Worm (Caenorhabditis elegans) whole organism, mixed stage, embryonic: ENCODE data around the gene srh-167.
"Not testable (repeated sequence)": the region's sequence is repeated elsewhere in the genome, so short reads cannot be mapped to it uniquely, and the experiment has no call there.

Source experiments
- M03D4.4 ChIP-seq: sonication (generic microtip); optimal IDR thresholded peaks from 2 replicates; lab custom pipeline; 2017; ENCODE audit warnings: mild to moderate bottlenecking, missing genetic modification characterization, missing compliant biosample characterization
- bed-3 ChIP-seq: fragments of 200-800 bp; sonication (Bioruptor generic); optimal IDR thresholded peaks from 3 replicates; lab custom pipeline; 2018; ENCODE audit warnings: mild to moderate bottlenecking, missing genetic modification characterization, moderate library complexity, missing compliant biosample characterization
- blmp-1 ChIP-seq: fragments of 150-350 bp; optimal IDR thresholded peaks from 2 replicates; lab custom pipeline; 2014; ENCODE audit warnings: missing biosample characterization, missing genetic modification characterization
- ceh-39 ChIP-seq: fragments of 150-350 bp; optimal IDR thresholded peaks from 2 replicates; lab custom pipeline; 2014; ENCODE audit warnings: missing biosample characterization, missing genetic modification characterization
- ceh-43 ChIP-seq: fragments of 200-800 bp; sonication (Bioruptor generic); optimal IDR thresholded peaks from 2 replicates; lab custom pipeline; 2018; ENCODE audit warnings: mild to moderate bottlenecking, missing genetic modification characterization, moderate library complexity, missing compliant biosample characterization
- ceh-83 ChIP-seq: fragments of 200-800 bp; sonication (Bioruptor generic); optimal IDR thresholded peaks from 2 replicates; lab custom pipeline; 2018; ENCODE audit warnings: mild to moderate bottlenecking, missing genetic modification characterization, missing compliant biosample characterization
- ces-1 ChIP-seq: fragments of 150-350 bp; optimal IDR thresholded peaks from 2 replicates; lab custom pipeline; 2014; ENCODE audit warnings: missing biosample characterization, missing genetic modification reagents, missing genetic modification characterization
- cnd-1 ChIP-seq: fragments of 200-800 bp; sonication (Bioruptor generic); optimal IDR thresholded peaks from 2 replicates; lab custom pipeline; 2018; ENCODE audit warnings: mild to moderate bottlenecking, missing genetic modification characterization, missing compliant biosample characterization
- elt-3 ChIP-seq: fragments of 150-350 bp; optimal IDR thresholded peaks from 2 replicates; lab custom pipeline; 2014; ENCODE audit warnings: missing biosample characterization, missing genetic modification characterization
- flh-1 ChIP-seq: fragments of 200-800 bp; sonication (Bioruptor generic); optimal IDR thresholded peaks from 2 replicates; lab custom pipeline; 2018; ENCODE audit warnings: mild to moderate bottlenecking, missing genetic modification characterization, moderate library complexity, missing compliant biosample characterization
- ham-2 ChIP-seq: fragments of 200-800 bp; sonication (Bioruptor generic); optimal IDR thresholded peaks from 2 replicates; lab custom pipeline; 2018; ENCODE audit warnings: mild to moderate bottlenecking, missing genetic modification characterization, missing compliant biosample characterization
- hlh-1 ChIP-seq: fragments of 150-350 bp; optimal IDR thresholded peaks from 2 replicates; lab custom pipeline; 2014; ENCODE audit warnings: missing biosample characterization, missing genetic modification reagents, missing genetic modification characterization
- lin-13 ChIP-seq: fragments of 150-350 bp; optimal IDR thresholded peaks from 2 replicates; lab custom pipeline; 2014; ENCODE audit warnings: missing biosample characterization, missing genetic modification characterization
- lin-32 ChIP-seq: fragments of 200-800 bp; sonication (Bioruptor generic); optimal IDR thresholded peaks from 2 replicates; lab custom pipeline; 2018; ENCODE audit warnings: mild to moderate bottlenecking, missing genetic modification characterization, missing compliant biosample characterization
- lsy-2 ChIP-seq: fragments of 150-350 bp; optimal IDR thresholded peaks from 2 replicates; lab custom pipeline; 2014; ENCODE audit warnings: missing biosample characterization, missing genetic modification characterization
- mab-5 ChIP-seq: fragments of 150-350 bp; optimal IDR thresholded peaks from 2 replicates; lab custom pipeline; 2014; ENCODE audit warnings: missing biosample characterization, missing genetic modification characterization
- mep-1 ChIP-seq: fragments of 150-350 bp; optimal IDR thresholded peaks from 2 replicates; lab custom pipeline; 2017; ENCODE audit warnings: missing biosample characterization, missing genetic modification reagents, missing genetic modification characterization, inconsistent platforms
- mls-2 ChIP-seq: sonication (generic microtip); optimal IDR thresholded peaks from 2 replicates; lab custom pipeline; 2016; ENCODE audit warnings: mild to moderate bottlenecking, missing genetic modification characterization, moderate library complexity, missing compliant biosample characterization
- nhr-12 ChIP-seq: fragments of 150-350 bp; optimal IDR thresholded peaks from 2 replicates; lab custom pipeline; 2014; ENCODE audit warnings: missing biosample characterization, missing genetic modification characterization
- nhr-2 ChIP-seq: fragments of 150-350 bp; optimal IDR thresholded peaks from 2 replicates; lab custom pipeline; 2014; ENCODE audit warnings: missing biosample characterization, missing genetic modification characterization
- nhr-237 ChIP-seq: fragments of 150-350 bp; optimal IDR thresholded peaks from 2 replicates; lab custom pipeline; 2014; ENCODE audit warnings: missing biosample characterization, missing genetic modification characterization
- pha-4 ChIP-seq: fragments of 150-350 bp; optimal IDR thresholded peaks from 2 replicates; lab custom pipeline; 2018; ENCODE audit warnings: missing biosample characterization, missing genetic modification reagents, missing genetic modification characterization
- sem-2 ChIP-seq: fragments of 200-800 bp; sonication (Bioruptor generic); optimal IDR thresholded peaks from 2 replicates; lab custom pipeline; 2018; ENCODE audit warnings: mild to moderate bottlenecking, missing genetic modification characterization, missing compliant biosample characterization
- snpc-4 ChIP-seq: fragments of 150-350 bp; optimal IDR thresholded peaks from 2 replicates; lab custom pipeline; 2014; ENCODE audit warnings: missing biosample characterization, missing genetic modification characterization
- sptf-1 ChIP-seq: sonication (generic microtip); optimal IDR thresholded peaks from 2 replicates; lab custom pipeline; 2017; ENCODE audit warnings: mild to moderate bottlenecking, missing genetic modification characterization, moderate library complexity, missing compliant biosample characterization
- unc-120 ChIP-seq: sonication (generic microtip); optimal IDR thresholded peaks from 2 replicates; lab custom pipeline; 2017; ENCODE audit warnings: missing genetic modification characterization, missing compliant biosample characterization; ENCODE audit not compliant: poor library complexity, severe bottlenecking
- unc-39 ChIP-seq: fragments of 150-350 bp; optimal IDR thresholded peaks from 2 replicates; lab custom pipeline; 2014; ENCODE audit warnings: missing biosample characterization, missing genetic modification characterization
- unc-62 ChIP-seq: fragments of 150-350 bp; optimal IDR thresholded peaks from 2 replicates; lab custom pipeline; 2014; ENCODE audit warnings: missing biosample characterization, missing genetic modification reagents, missing genetic modification characterization
- zip-8 ChIP-seq: fragments of 150-350 bp; optimal IDR thresholded peaks from 2 replicates; lab custom pipeline; 2014; ENCODE audit warnings: missing biosample characterization, missing genetic modification characterization
- ztf-11 ChIP-seq: fragments of 150-350 bp; optimal IDR thresholded peaks from 2 replicates; lab custom pipeline; 2014; ENCODE audit warnings: missing biosample characterization, missing genetic modification characterization

The srh-167 gene

ce11 chrV:16338287-16339092, 5.0 kb downstream of the srh-167 start, which contains the start of gene slc-9B.2:
TSS of gene slc-9B.2 (plus strand) at chrV:16339042.
- not testable (repeated sequence) for TF ChIP-seq ceh-43, cnd-1, zip-8

- TF ChIP-seq lin-32 (no peak), snpc-4 (tag; lab: Kevin White, UChicago) (no peak), nhr-12 (tag; lab: Kevin White, UChicago) (no peak), nhr-237 (tag; lab: Kevin White, UChicago) (no peak), hlh-1 (tag; lab: Kevin White, UChicago) (no peak), lin-13 (tag; lab: Kevin White, UChicago) (no peak), ztf-11 (tag; lab: Kevin White, UChicago) (no peak), blmp-1 (tag; lab: Kevin White, UChicago) (no peak), ceh-43 (no peak), ces-1 (no peak), elt-3 (tag; lab: Kevin White, UChicago) (no peak), unc-62 (GFP tag; lab: Kevin White, UChicago) (no peak), flh-1 (GFP tag; lab: Kevin White, UChicago) (no peak)
- TF ChIP-seq, all 35 proteins: peak for 0
Measured at ce11 chrV:16342258-16342618, 8.7 kb downstream of the srh-167 start, which contains the start of gene nhr-193. TSS of gene nhr-193 (plus strand) at chrV:16342308.

ce11 chrV:16346406-16347108, 13.0 kb downstream of the srh-167 start, which contains the start of the genes W08G11.5 and W08G11.1:
TSS of gene W08G11.5 (minus strand) at chrV:16346506.
TSS of gene W08G11.1 (plus strand) at chrV:16347058.
- TF ChIP-seq bed-3 = no peak
- TF ChIP-seq ham-2 (GFP tag; lab: Kevin White, UChicago) = no peak
- no peak for TF ChIP-seq ceh-83 (GFP tag; lab: Kevin White, UChicago)
- no peak for TF ChIP-seq unc-39
- no peak for TF ChIP-seq mep-1 (tag; lab: Kevin White, UChicago)
- TF ChIP-seq elt-3 (tag; lab: Kevin White, UChicago) = no peak
- TF ChIP-seq sem-2 (GFP tag; lab: Kevin White, UChicago) = no peak
- TF ChIP-seq pha-4 (tag; lab: Kevin White, UChicago) = no peak
- no peak for TF ChIP-seq ztf-11 (tag; lab: Kevin White, UChicago)
- TF ChIP-seq blmp-1 (tag; lab: Kevin White, UChicago) = no peak
- TF ChIP-seq unc-120 = no peak
- no peak for TF ChIP-seq ceh-39 (tag; lab: Kevin White, UChicago)
- no peak for TF ChIP-seq ceh-43
- TF ChIP-seq zip-8 = no peak
- TF ChIP-seq cnd-1 = no peak
- no peak for TF ChIP-seq mab-5 (tag; lab: Kevin White, UChicago)
- no peak for TF ChIP-seq nhr-2 (tag; lab: Kevin White, UChicago)
- TF ChIP-seq lin-13 (tag; lab: Kevin White, UChicago) = no peak
- no peak for TF ChIP-seq sptf-1 (tag; lab: Kevin White, UChicago)

- TF ChIP-seq nhr-237 (tag; lab: Kevin White, UChicago) = no peak
- no peak for TF ChIP-seq lin-13 (tag; lab: Kevin White, UChicago)
- TF ChIP-seq M03D4.4 = no peak
- no peak for TF ChIP-seq pha-4 (tag; lab: Kevin White, UChicago)
- no peak for TF ChIP-seq mls-2 (tag; lab: Kevin White, UChicago)
- TF ChIP-seq nhr-2 (tag; lab: Kevin White, UChicago) = no peak
- no peak for TF ChIP-seq lin-32
- TF ChIP-seq sem-2 (GFP tag; lab: Kevin White, UChicago) = no peak
- no peak for TF ChIP-seq unc-62 (GFP tag; lab: Kevin White, UChicago)
- TF ChIP-seq elt-3 (tag; lab: Kevin White, UChicago) = no peak
- TF ChIP-seq mep-1 (tag; lab: Kevin White, UChicago) = no peak
- TF ChIP-seq unc-39 = no peak
- no peak for TF ChIP-seq cnd-1
- no peak for TF ChIP-seq lsy-2
- TF ChIP-seq ces-1 = no peak
Measured at ce11 chrV:16350061-16350460, 16.5 kb downstream of the srh-167 start.
